Fruit fly (Drosophila melanogaster) whole organism, embryonic: Measurements from ENCODE around the gene CG5938.

ENCODE experiments used
- Bteb2 ChIP-seq: fragments of 200-800 bp; sonication (Bioruptor generic); optimal IDR thresholded peaks from 2 replicates; lab custom pipeline; 2016; ENCODE audit warnings: missing biosample characterization, missing genetic modification characterization
- CG10565 ChIP-seq: fragments of 200-800 bp; sonication (Bioruptor generic); optimal IDR thresholded peaks from 3 replicates; lab custom pipeline; 2016; ENCODE audit warnings: missing biosample characterization, mild to moderate bottlenecking, missing genetic modification characterization
- CG11456 ChIP-seq: fragments of 200-800 bp; sonication (Bioruptor generic); IDR thresholded peaks from 3 replicates; pipeline ENCODE4 v1.3.6; 2022; ENCODE audit warnings: missing biosample characterization, missing genetic modification characterization
- CG13775 ChIP-seq: fragments of 200-800 bp; sonication (Bioruptor generic); optimal IDR thresholded peaks from 3 replicates; lab custom pipeline; 2017; ENCODE audit warnings: missing biosample characterization, mild to moderate bottlenecking, missing genetic modification characterization
- CG14710 ChIP-seq: fragments of 200-800 bp; sonication (Bioruptor generic); optimal IDR thresholded peaks from 3 replicates; lab custom pipeline; 2019; ENCODE audit warnings: missing biosample characterization, mild to moderate bottlenecking, missing genetic modification characterization, moderate library complexity
- CG16815 ChIP-seq: fragments of 200-800 bp; sonication (Bioruptor generic); optimal IDR thresholded peaks from 3 replicates; lab custom pipeline; 2017; ENCODE audit warnings: missing biosample characterization, mild to moderate bottlenecking, missing genetic modification characterization
- CG18011 ChIP-seq: fragments of 200-800 bp; sonication (Bioruptor generic); optimal IDR thresholded peaks from 2 replicates; lab custom pipeline; 2017; ENCODE audit warnings: missing biosample characterization, missing genetic modification characterization, mild to moderate bottlenecking, moderate library complexity, missing genotype
- CG2889 ChIP-seq: fragments of 200-800 bp; sonication (Bioruptor generic); IDR thresholded peaks from 3 replicates; pipeline ENCODE4 v1.3.6; 2022; ENCODE audit warnings: missing biosample characterization, missing genetic modification characterization
- CG34376 ChIP-seq: fragments of 200-800 bp; sonication (Bioruptor generic); optimal IDR thresholded peaks from 2 replicates; lab custom pipeline; 2018; ENCODE audit warnings: missing biosample characterization, mild to moderate bottlenecking, missing genetic modification characterization
- CG43689 ChIP-seq: fragments of 200-800 bp; sonication (Bioruptor generic); IDR thresholded peaks from 2 replicates; pipeline ENCODE4 v1.3.6; 2022; ENCODE audit warnings: missing biosample characterization, missing genetic modification characterization
- CG5180 ChIP-seq: fragments of 200-800 bp; sonication (Bioruptor generic); optimal IDR thresholded peaks from 3 replicates; lab custom pipeline; 2017; ENCODE audit warnings: missing biosample characterization, missing genetic modification characterization, mild to moderate bottlenecking, moderate library complexity, missing genetic modification reagents
- CG5953 ChIP-seq: fragments of 200-800 bp; sonication (Bioruptor generic); IDR thresholded peaks from 2 replicates; pipeline ENCODE4 v1.3.6; 2022; ENCODE audit warnings: missing biosample characterization, missing genetic modification characterization
- CG6791 ChIP-seq: fragments of 200-800 bp; sonication (Bioruptor generic); IDR thresholded peaks from 3 replicates; pipeline ENCODE4 v1.3.6; 2022; ENCODE audit warnings: missing biosample characterization, missing genetic modification characterization; ENCODE audit not compliant: partially characterized antibody
- CG8281 ChIP-seq: fragments of 200-800 bp; sonication (Bioruptor generic); optimal IDR thresholded peaks from 2 replicates; lab custom pipeline; 2018; ENCODE audit warnings: missing biosample characterization, mild to moderate bottlenecking, missing genetic modification characterization, moderate library complexity
- CG8359 ChIP-seq: fragments of 200-800 bp; sonication (Bioruptor generic); optimal IDR thresholded peaks from 2 replicates; lab custom pipeline; 2017; ENCODE audit warnings: missing biosample characterization, mild to moderate bottlenecking, missing genetic modification characterization, borderline replicate concordance
- CG8388 ChIP-seq: fragments of 200-800 bp; sonication (Bioruptor generic); optimal IDR thresholded peaks from 2 replicates; lab custom pipeline; 2019; ENCODE audit warnings: missing biosample characterization, mild to moderate bottlenecking, missing genetic modification characterization, moderate library complexity
- CG8765 ChIP-seq: fragments of 200-800 bp; sonication (Bioruptor generic); IDR thresholded peaks from 2 replicates; pipeline ENCODE4 v1.3.6; 2022; ENCODE audit warnings: missing biosample characterization, missing genetic modification characterization
- CG8944 ChIP-seq: fragments of 200-800 bp; sonication (Bioruptor generic); optimal IDR thresholded peaks from 3 replicates; lab custom pipeline; 2016; ENCODE audit warnings: missing biosample characterization, missing genetic modification characterization
- Dbx ChIP-seq: fragments of 200-800 bp; sonication (Bioruptor generic); IDR thresholded peaks from 3 replicates; pipeline ENCODE4 v1.3.6; 2022; ENCODE audit warnings: missing biosample characterization, missing genetic modification characterization
- Dek ChIP-seq: fragments of 200-800 bp; sonication (Bioruptor generic); optimal IDR thresholded peaks from 3 replicates; lab custom pipeline; 2019; ENCODE audit warnings: missing biosample characterization, mild to moderate bottlenecking, missing genetic modification characterization, moderate library complexity
- Dfd ChIP-seq, 2 experiments: fragments of >200 bp; optimal IDR thresholded peaks; 2 replicates each; lab custom pipeline; 2017; ENCODE audit warnings: missing biosample characterization in 2 of 2, missing genetic modification characterization in 2 of 2
- Doc2 ChIP-seq: fragments of 200-800 bp; sonication (Bioruptor generic); IDR thresholded peaks from 2 replicates; pipeline ENCODE4 v1.3.6; 2022; ENCODE audit warnings: missing biosample characterization, missing genetic modification characterization
- Drgx ChIP-seq: fragments of 200-800 bp; sonication (Bioruptor generic); IDR thresholded peaks from 2 replicates; pipeline ENCODE4 v1.3.6; 2022; ENCODE audit warnings: missing biosample characterization, missing genetic modification characterization
- H15 ChIP-seq: fragments of 200-800 bp; sonication (Bioruptor generic); IDR thresholded peaks from 3 replicates; pipeline ENCODE4 v1.3.6; 2022; ENCODE audit warnings: missing biosample characterization, missing genetic modification characterization
- MBD-R2 ChIP-seq: fragments of 200-800 bp; sonication (Bioruptor generic); IDR thresholded peaks from 2 replicates; pipeline ENCODE4 v1.3.6; 2022; ENCODE audit warnings: missing biosample characterization, missing genetic modification characterization
- Meics ChIP-seq: fragments of 200-800 bp; sonication (Bioruptor generic); optimal IDR thresholded peaks from 2 replicates; lab custom pipeline; 2017; ENCODE audit warnings: missing biosample characterization, mild to moderate bottlenecking, missing genetic modification characterization
- NFAT ChIP-seq: fragments of 200-800 bp; sonication (Bioruptor generic); IDR thresholded peaks from 2 replicates; pipeline ENCODE4 v1.3.6; 2022; ENCODE audit warnings: missing biosample characterization, missing genetic modification characterization
- Trl ChIP-seq, 3 experiments: fragments of >200 bp in 2 of 3; fragments of 200-800 bp in 1 of 3; sonication (Bioruptor generic) in 1 of 3; optimal IDR thresholded peaks; 2 replicates in 1 of 3; 3 replicates in 2 of 3; lab custom pipeline; 2016 to 2017; ENCODE audit warnings: missing biosample characterization in 1 of 3, missing genetic modification characterization in 1 of 3
- Vsx1 ChIP-seq: fragments of 200-800 bp; sonication (Bioruptor generic); optimal IDR thresholded peaks from 2 replicates; lab custom pipeline; 2017; ENCODE audit warnings: missing biosample characterization, mild to moderate bottlenecking, missing genetic modification characterization, missing genetic modification reagents
- amos ChIP-seq: fragments of 200-800 bp; sonication (Bioruptor generic); IDR thresholded peaks from 2 replicates; pipeline ENCODE4 v1.3.6; 2022; ENCODE audit warnings: missing biosample characterization, missing genetic modification characterization; ENCODE audit not compliant: partially characterized antibody
- ap ChIP-seq: fragments of 200-800 bp; sonication (Bioruptor generic); IDR thresholded peaks from 2 replicates; pipeline ENCODE4 v1.3.6; 2022; ENCODE audit warnings: missing biosample characterization, missing genetic modification characterization
- az2 ChIP-seq: fragments of 200-800 bp; sonication (Bioruptor generic); optimal IDR thresholded peaks from 3 replicates; lab custom pipeline; 2016; ENCODE audit warnings: missing biosample characterization, missing genetic modification characterization
- bcd ChIP-seq: fragments of 200-800 bp; sonication (Bioruptor generic); optimal IDR thresholded peaks from 2 replicates; lab custom pipeline; 2017; ENCODE audit warnings: missing biosample characterization, mild to moderate bottlenecking, missing genetic modification characterization
- br ChIP-seq: fragments of >200 bp; optimal IDR thresholded peaks from 2 replicates; lab custom pipeline; 2017
- exex ChIP-seq: fragments of 200-800 bp; sonication (Bioruptor generic); optimal IDR thresholded peaks from 4 replicates; lab custom pipeline; 2018; ENCODE audit warnings: missing biosample characterization, mild to moderate bottlenecking, missing genetic modification characterization, moderate library complexity
- fd102C ChIP-seq: fragments of 200-800 bp; sonication (Bioruptor generic); optimal IDR thresholded peaks from 2 replicates; lab custom pipeline; 2018; ENCODE audit warnings: missing biosample characterization, mild to moderate bottlenecking, missing genetic modification characterization, moderate library complexity
- fru ChIP-seq: fragments of >200 bp; optimal IDR thresholded peaks from 2 replicates; lab custom pipeline; 2017
- gro ChIP-seq: fragments of 200-800 bp; sonication (Bioruptor generic); optimal IDR thresholded peaks from 2 replicates; lab custom pipeline; 2016; ENCODE audit warnings: missing biosample characterization, missing genetic modification characterization
- h ChIP-seq: fragments of >200 bp; optimal IDR thresholded peaks from 2 replicates; lab custom pipeline; 2017
- ken ChIP-seq: fragments of 200-800 bp; sonication (Bioruptor generic); IDR thresholded peaks from 3 replicates; pipeline ENCODE4 v1.3.6; 2022; ENCODE audit warnings: missing biosample characterization, missing genetic modification characterization
- nerfin-1 ChIP-seq: fragments of 200-800 bp; sonication (Bioruptor generic); optimal IDR thresholded peaks from 3 replicates; lab custom pipeline; 2019; ENCODE audit warnings: missing biosample characterization, mild to moderate bottlenecking, missing genetic modification characterization, moderate library complexity
- pho ChIP-seq: fragments of 200-800 bp; sonication (Bioruptor generic); optimal IDR thresholded peaks from 2 replicates; lab custom pipeline; 2016; ENCODE audit warnings: missing biosample characterization, missing genetic modification characterization
- phol ChIP-seq: fragments of 200-800 bp; sonication (Bioruptor generic); optimal IDR thresholded peaks from 3 replicates; lab custom pipeline; 2018; ENCODE audit warnings: missing biosample characterization, mild to moderate bottlenecking, missing genetic modification characterization, moderate library complexity
- pros ChIP-seq: fragments of 200-800 bp; sonication (Bioruptor generic); optimal IDR thresholded peaks from 3 replicates; lab custom pipeline; 2019; ENCODE audit warnings: missing biosample characterization, mild to moderate bottlenecking, missing genetic modification characterization, moderate library complexity
- psq ChIP-seq: fragments of 200-800 bp; sonication (Bioruptor generic); optimal IDR thresholded peaks from 2 replicates; lab custom pipeline; 2017; ENCODE audit warnings: missing biosample characterization, missing genetic modification characterization
- run ChIP-seq: fragments of 200-800 bp; sonication (Bioruptor generic); optimal IDR thresholded peaks from 3 replicates; lab custom pipeline; 2018; ENCODE audit warnings: missing biosample characterization, mild to moderate bottlenecking, missing genetic modification characterization
- sima ChIP-seq: fragments of 200-800 bp; sonication (Bioruptor generic); optimal IDR thresholded peaks from 2 replicates; lab custom pipeline; 2016; ENCODE audit warnings: missing biosample characterization, missing genetic modification characterization
- slp2 ChIP-seq: fragments of 200-800 bp; sonication (Bioruptor generic); optimal IDR thresholded peaks from 2 replicates; lab custom pipeline; 2016; ENCODE audit warnings: missing biosample characterization, missing genetic modification characterization
- ssp ChIP-seq: fragments of 200-800 bp; sonication (Bioruptor generic); IDR thresholded peaks from 2 replicates; pipeline ENCODE4 v1.3.6; 2022; ENCODE audit warnings: missing biosample characterization, missing genetic modification characterization
- tap ChIP-seq: fragments of 200-800 bp; optimal IDR thresholded peaks from 3 replicates; lab custom pipeline; 2019; ENCODE audit warnings: missing biosample characterization, mild to moderate bottlenecking, missing genetic modification characterization, moderate library complexity

Gene CG5938

DNA sequence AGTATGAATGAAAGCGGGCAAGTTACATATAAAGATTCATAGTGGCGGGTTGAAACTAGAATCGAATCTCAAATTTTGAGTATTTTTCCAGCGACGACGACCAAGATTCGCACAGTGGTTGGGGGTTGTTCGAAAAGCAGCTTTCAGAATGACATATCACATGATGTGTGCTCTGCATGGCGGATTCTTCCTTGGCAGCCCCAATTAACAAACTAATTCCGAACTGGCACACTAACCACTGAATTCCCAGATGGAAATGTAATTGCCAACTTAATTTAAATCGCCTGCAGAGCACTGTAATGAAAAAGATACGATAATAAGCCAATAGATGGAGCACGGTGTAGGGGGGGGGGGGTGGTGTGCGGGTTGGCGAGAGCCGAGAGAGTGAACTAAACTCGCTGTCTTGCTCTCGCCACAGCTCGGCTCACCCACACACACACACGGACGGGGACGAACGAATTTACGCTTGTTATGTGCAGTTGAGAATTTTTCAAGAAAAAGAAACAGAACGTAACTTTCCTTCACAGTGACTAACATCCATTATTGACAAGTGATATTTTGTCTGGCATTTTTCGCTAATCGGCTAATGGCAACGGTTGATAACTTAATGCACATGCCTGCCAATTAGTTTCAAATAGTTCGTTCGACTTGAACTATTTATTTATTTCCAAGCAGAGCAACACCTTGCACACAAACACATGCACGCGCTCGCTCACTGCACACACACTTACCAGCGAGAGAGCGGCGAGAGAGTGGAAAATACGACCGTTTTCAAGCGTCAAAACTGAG, 6.6 kb downstream of the CG5938 start (continued):
- TF ChIP-seq CG8359 (GFP tag; lab: Kevin White, UChicago) (peak; percentile 73), CG10565 (GFP tag; lab: Kevin White, UChicago) (peak; percentile 59), exex (tag; lab: Kevin White, UChicago) (peak; percentile 86), CG6791 (peak; percentile 77; the same call in 2 of the 3 replicates), CG34376 (GFP tag; lab: Kevin White, UChicago) (peak; percentile 96), H15 (GFP tag; lab: Robert Waterston, UW) (peak; percentile 97), CG8944 (GFP tag; lab: Kevin White, UChicago) (peak; percentile 93), Trl (optimal IDR thresholded peaks at IDR 0.05; lab: Kevin White, UChicago) (peak; percentile 78 to 92), Trl (GFP tag; optimal IDR thresholded peaks at IDR 0.05; lab: Kevin White, UChicago) (peak; percentile 94), tap (tag; lab: Kevin White, UChicago) (peak; percentile 86), run (tag; lab: Kevin White, UChicago) (peak; percentile 89), Dek (tag; lab: Kevin White, UChicago) (peak; percentile 93), sima (GFP tag; lab: Kevin White, UChicago) (peak; percentile 64), az2 (peak; percentile 94), CG5180 (peak; percentile 71), CG14710 (tag; lab: Kevin White, UChicago) (peak; percentile 72), CG11456 (GFP tag; lab: Robert Waterston, UW) (peak; percentile 96), NFAT (GFP tag; lab: Robert Waterston, UW) (peak; percentile 97), Vsx1 (peak; percentile 97), pho (peak; percentile 94), Drgx (GFP tag; lab: Robert Waterston, UW) (peak; percentile 98), CG5953 (GFP tag; lab: Robert Waterston, UW) (peak; percentile 96), pros (GFP tag; lab: Kevin White, UChicago) (peak; percentile 96), CG43689 (peak; percentile 92), MBD-R2 (GFP tag; lab: Robert Waterston, UW) (peak; percentile 95), nerfin-1 (peak; percentile 80), bcd (GFP tag; lab: Kevin White, UChicago) (peak; percentile 96), phol (tag; lab: Kevin White, UChicago) (peak; percentile 91), CG8388 (GFP tag; lab: Kevin White, UChicago) (peak; percentile 90), CG8281 (tag; lab: Kevin White, UChicago) (peak; percentile 79), ssp (GFP tag; lab: Robert Waterston, UW) (peak; percentile 88), slp2 (GFP tag; lab: Kevin White, UChicago) (peak; percentile 92), psq (GFP tag; lab: Kevin White, UChicago) (peak; percentile 64), ap (GFP tag; lab: Robert Waterston, UW) (peak; percentile 94), CG18011 (GFP tag; lab: Kevin White, UChicago) (peak; percentile 87), CG13775 (GFP tag; lab: Kevin White, UChicago) (peak; percentile 92), ken (GFP tag; lab: Robert Waterston, UW) (peak; percentile 97), h (no peak), br (no peak), Doc2 (GFP tag; lab: Robert Waterston, UW) (peak; percentile 81), CG16815 (GFP tag; lab: Kevin White, UChicago) (peak; percentile 97), Meics (GFP tag; lab: Kevin White, UChicago) (peak; percentile 97), fru (lab: Kevin White, UChicago) (peak; percentile 59), CG8765 (GFP tag; lab: Robert Waterston, UW) (peak; percentile 92), gro (peak; percentile 92), Dfd (GFP tag; optimal IDR thresholded peaks at IDR 0.05; lab: Kevin White, UChicago) (no peak), Dbx (GFP tag; lab: Robert Waterston, UW) (peak; percentile 97), amos (GFP tag; lab: Robert Waterston, UW) (peak; percentile 56; the same call in 1 of the 2 replicates), CG2889 (peak; percentile 97), Bteb2 (GFP tag; lab: Kevin White, UChicago) (peak; percentile 91), fd102C (GFP tag; lab: Kevin White, UChicago) (peak; percentile 31)
